Fruit fly (Drosophila melanogaster) whole organism, prepupa: Measurements from ENCODE around the gene Cbl.

ENCODE experiments used
- CG10631 ChIP-seq: fragments of 200-800 bp; sonication (Bioruptor generic); optimal IDR thresholded peaks from 2 replicates; lab custom pipeline; 2016; ENCODE audit warnings: missing biosample characterization, missing genetic modification characterization
- CG10669 ChIP-seq: fragments of 200-800 bp; sonication (Bioruptor generic); optimal IDR thresholded peaks from 3 replicates; lab custom pipeline; 2018; ENCODE audit warnings: missing biosample characterization, mild to moderate bottlenecking, missing genetic modification characterization, moderate library complexity
- CG11762 ChIP-seq: fragments of 200-800 bp; sonication (Bioruptor generic); optimal IDR thresholded peaks from 3 replicates; lab custom pipeline; 2016; ENCODE audit warnings: missing biosample characterization, missing genetic modification characterization; ENCODE audit not compliant: insufficient read depth
- CG11902 ChIP-seq: fragments of 200-800 bp; sonication (Bioruptor generic); optimal IDR thresholded peaks from 3 replicates; lab custom pipeline; 2016; ENCODE audit warnings: missing biosample characterization, missing genetic modification characterization
- CG15336 ChIP-seq: fragments of 200-800 bp; sonication (Bioruptor generic); IDR thresholded peaks from 2 replicates; pipeline ENCODE4 v1.3.6; 2022; ENCODE audit warnings: missing biosample characterization, missing genetic modification characterization
- CG1621 ChIP-seq: fragments of 200-800 bp; sonication (Bioruptor generic); optimal IDR thresholded peaks from 3 replicates; lab custom pipeline; 2018; ENCODE audit warnings: missing biosample characterization, mild to moderate bottlenecking, missing genetic modification characterization
- CG16779 ChIP-seq: fragments of 200-800 bp; sonication (Bioruptor generic); optimal IDR thresholded peaks from 3 replicates; lab custom pipeline; 2017; ENCODE audit warnings: missing biosample characterization, mild to moderate bottlenecking, missing genetic modification characterization
- CG3032 ChIP-seq: fragments of 200-800 bp; optimal IDR thresholded peaks from 2 replicates; lab custom pipeline; 2019; ENCODE audit warnings: missing biosample characterization, mild to moderate bottlenecking, missing genetic modification characterization, moderate library complexity
- CG31627 ChIP-seq: fragments of 200-800 bp; sonication (Bioruptor generic); optimal IDR thresholded peaks from 3 replicates; lab custom pipeline; 2016; ENCODE audit warnings: missing biosample characterization, missing genetic modification characterization
- CG32006 ChIP-seq: fragments of 200-800 bp; sonication (Bioruptor generic); optimal IDR thresholded peaks from 3 replicates; lab custom pipeline; 2017; ENCODE audit warnings: missing biosample characterization, mild to moderate bottlenecking, missing genetic modification characterization
- CG34406 ChIP-seq: fragments of 200-800 bp; sonication (Bioruptor generic); optimal IDR thresholded peaks from 3 replicates; lab custom pipeline; 2016; ENCODE audit warnings: missing biosample characterization, missing genetic modification characterization
- CG3919 ChIP-seq: fragments of 200-800 bp; sonication (Bioruptor generic); optimal IDR thresholded peaks from 3 replicates; lab custom pipeline; 2016; ENCODE audit warnings: missing biosample characterization, missing genetic modification characterization
- CG4318 ChIP-seq: fragments of 200-800 bp; sonication (Bioruptor generic); optimal IDR thresholded peaks from 3 replicates; lab custom pipeline; 2017; ENCODE audit warnings: missing biosample characterization, mild to moderate bottlenecking, missing genetic modification characterization
- CG6276 ChIP-seq: fragments of 200-800 bp; sonication (Bioruptor generic); optimal IDR thresholded peaks from 2 replicates; lab custom pipeline; 2017; ENCODE audit warnings: missing biosample characterization, mild to moderate bottlenecking, missing genetic modification characterization
- CG6792 ChIP-seq: fragments of 200-800 bp; sonication (Bioruptor generic); optimal IDR thresholded peaks from 3 replicates; lab custom pipeline; 2016; ENCODE audit warnings: missing biosample characterization, missing genetic modification characterization
- CG6854 ChIP-seq: fragments of 200-800 bp; sonication (Bioruptor generic); optimal IDR thresholded peaks from 2 replicates; lab custom pipeline; 2017; ENCODE audit warnings: missing biosample characterization, mild to moderate bottlenecking, missing genetic modification characterization
- CG8119 ChIP-seq: fragments of 200-800 bp; sonication (Bioruptor generic); IDR thresholded peaks from 3 replicates; pipeline ENCODE4 v1.3.6; 2022; ENCODE audit warnings: missing biosample characterization, missing genetic modification characterization
- Eip75B ChIP-seq: fragments of 200-800 bp; sonication (Bioruptor generic); optimal IDR thresholded peaks from 3 replicates; lab custom pipeline; 2016; ENCODE audit warnings: missing biosample characterization, missing genetic modification characterization
- Eip78C ChIP-seq: fragments of 200-800 bp; sonication (Bioruptor generic); peaks from one replicate; lab custom pipeline; 2016; ENCODE audit warnings: missing biosample characterization, missing genetic modification characterization
- Eip93F ChIP-seq: fragments of 200-800 bp; sonication (Bioruptor generic); optimal IDR thresholded peaks from 2 replicates; lab custom pipeline; 2016; ENCODE audit warnings: missing biosample characterization, mild to moderate bottlenecking, missing genetic modification characterization
- Hr38 ChIP-seq: sonication (Bioruptor generic); optimal IDR thresholded peaks from 2 replicates; lab custom pipeline; 2016; ENCODE audit warnings: missing biosample characterization, missing genetic modification characterization
- Hr4 ChIP-seq: fragments of 200-800 bp; sonication (Bioruptor generic); optimal IDR thresholded peaks from 3 replicates; lab custom pipeline; 2016; ENCODE audit warnings: missing biosample characterization, missing genetic modification characterization
- Met ChIP-seq: fragments of 200-800 bp; sonication (Bioruptor generic); optimal IDR thresholded peaks from 3 replicates; lab custom pipeline; 2016; ENCODE audit warnings: missing biosample characterization, missing genetic modification characterization
- OdsH ChIP-seq: fragments of 200-800 bp; sonication (Bioruptor generic); optimal IDR thresholded peaks from 3 replicates; lab custom pipeline; 2016; ENCODE audit warnings: missing biosample characterization, missing genetic modification characterization
- Sox102F ChIP-seq: fragments of 200-800 bp; sonication (Bioruptor generic); optimal IDR thresholded peaks from 2 replicates; lab custom pipeline; 2016; ENCODE audit warnings: missing biosample characterization, mild to moderate bottlenecking, missing genetic modification characterization
- Sox14 ChIP-seq: fragments of 200-800 bp; sonication (Bioruptor generic); optimal IDR thresholded peaks from 3 replicates; lab custom pipeline; 2016; ENCODE audit warnings: missing biosample characterization, missing genetic modification characterization
- Sox15 ChIP-seq: fragments of 200-800 bp; sonication (Bioruptor generic); optimal IDR thresholded peaks from 3 replicates; lab custom pipeline; 2016; ENCODE audit warnings: missing biosample characterization, missing genetic modification characterization
- cyc ChIP-seq: fragments of 200-800 bp; sonication (Bioruptor generic); optimal IDR thresholded peaks from 3 replicates; lab custom pipeline; 2016; ENCODE audit warnings: missing biosample characterization, missing genetic modification characterization
- dac ChIP-seq: fragments of 200-800 bp; sonication (Bioruptor generic); optimal IDR thresholded peaks from 2 replicates; lab custom pipeline; 2017; ENCODE audit warnings: missing biosample characterization, mild to moderate bottlenecking, missing genetic modification characterization
- eg ChIP-seq: fragments of 200-800 bp; sonication (Bioruptor generic); IDR thresholded peaks from 3 replicates; pipeline ENCODE4 v1.3.6; 2022; ENCODE audit warnings: missing biosample characterization, missing genetic modification characterization
- esn ChIP-seq: fragments of 200-800 bp; sonication (Bioruptor generic); optimal IDR thresholded peaks from 2 replicates; lab custom pipeline; 2016; ENCODE audit warnings: missing biosample characterization, mild to moderate bottlenecking, missing genetic modification characterization, moderate library complexity
- fd59A ChIP-seq: fragments of 200-800 bp; sonication (Bioruptor generic); optimal IDR thresholded peaks from 2 replicates; lab custom pipeline; 2017; ENCODE audit warnings: missing biosample characterization, mild to moderate bottlenecking, missing genetic modification characterization, missing genetic modification reagents
- lz ChIP-seq: fragments of 200-800 bp; sonication (Bioruptor generic); optimal IDR thresholded peaks from 3 replicates; lab custom pipeline; 2016; ENCODE audit warnings: missing biosample characterization, missing genetic modification characterization
- net ChIP-seq: fragments of 200-800 bp; sonication (Bioruptor generic); optimal IDR thresholded peaks from 3 replicates; lab custom pipeline; 2016; ENCODE audit warnings: missing biosample characterization, missing genetic modification characterization
- spab ChIP-seq: fragments of 200-800 bp; sonication (Bioruptor generic); optimal IDR thresholded peaks from 2 replicates; lab custom pipeline; 2017; ENCODE audit warnings: missing biosample characterization, mild to moderate bottlenecking, missing genetic modification characterization, missing genetic modification reagents
- ss ChIP-seq, 2 experiments: fragments of 200-800 bp; sonication (Bioruptor generic); optimal IDR thresholded peaks; 2 replicates in 1 of 2; 3 replicates in 1 of 2; lab custom pipeline; 2017 to 2018; ENCODE audit warnings: mild to moderate bottlenecking in 2 of 2, missing biosample characterization in 2 of 2, missing genetic modification characterization in 2 of 2, moderate library complexity in 1 of 2
- svp ChIP-seq: fragments of 200-800 bp; sonication (Bioruptor generic); peaks from one replicate; lab custom pipeline; 2016; ENCODE audit warnings: missing biosample characterization, missing genetic modification characterization

Cbl gene

DNA sequence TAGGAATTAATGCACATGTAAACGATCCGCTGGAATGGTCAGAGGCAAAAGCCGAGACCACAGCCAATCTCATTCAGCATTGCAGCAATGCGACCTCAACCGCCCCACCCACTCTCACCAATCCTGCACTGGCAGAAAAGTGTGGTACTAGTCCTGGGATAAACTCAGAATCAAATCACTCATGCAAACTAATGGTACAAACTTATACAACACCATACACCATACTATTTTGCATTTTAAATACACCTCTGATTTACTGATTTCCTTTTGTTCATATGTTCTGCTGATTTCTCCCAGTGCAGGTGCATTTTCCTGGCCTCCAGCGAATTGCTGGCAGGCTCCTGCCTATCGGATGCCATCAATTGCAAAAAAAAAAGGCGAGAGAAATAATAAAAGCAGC lies 5.8 kb upstream of the Cbl start (continued):
- peak; percentile 89 for TF ChIP-seq CG6276 (GFP tag; lab: Kevin White, UChicago)
- peak; percentile 55 for TF ChIP-seq fd59A
- TF ChIP-seq CG10631 (GFP tag; lab: Kevin White, UChicago): peak; percentile 81
- peak; percentile 60 for TF ChIP-seq CG16779 (tag; lab: Kevin White, UChicago)
- peak; percentile 51 for TF ChIP-seq esn (GFP tag; lab: Kevin White, UChicago)
- peak; percentile 28 for TF ChIP-seq Sox15 (GFP tag; lab: Kevin White, UChicago)
- TF ChIP-seq CG32006: peak; percentile 92
- peak; percentile 82 for TF ChIP-seq OdsH (GFP tag; lab: Kevin White, UChicago)
- TF ChIP-seq CG34406 (GFP tag; lab: Kevin White, UChicago): peak; percentile 49
- TF ChIP-seq CG6792 (GFP tag; lab: Kevin White, UChicago): peak; percentile 53
- TF ChIP-seq Sox102F (GFP tag; lab: Kevin White, UChicago): peak; percentile 12
- no peak for TF ChIP-seq Met (GFP tag; lab: Kevin White, UChicago)
- no peak for TF ChIP-seq Eip93F (GFP tag; lab: Kevin White, UChicago)
- peak; percentile 61 for TF ChIP-seq CG1621 (tag; lab: Kevin White, UChicago)
- TF ChIP-seq cyc (GFP tag; lab: Kevin White, UChicago): peak; percentile 29
- peak; percentile 81 for TF ChIP-seq net (GFP tag; lab: Kevin White, UChicago)
- peak; percentile 52 for TF ChIP-seq Hr38 (GFP tag; lab: Kevin White, UChicago)
- TF ChIP-seq Eip78C (GFP tag; lab: Kevin White, UChicago): peak; percentile 89
- TF ChIP-seq CG6854: no peak
- TF ChIP-seq CG31627: peak; percentile 33
- peak; percentile 90 for TF ChIP-seq dac (GFP tag; lab: Kevin White, UChicago)
- peak; percentile 93 for TF ChIP-seq CG8119 (GFP tag; lab: Robert Waterston, UW)
- peak; percentile 82 for TF ChIP-seq Sox14 (GFP tag; lab: Kevin White, UChicago)
- peak; percentile 92 for TF ChIP-seq CG15336
- TF ChIP-seq Hr4 (GFP tag; lab: Kevin White, UChicago): peak; percentile 95
- TF ChIP-seq eg (GFP tag; lab: Robert Waterston, UW): peak; percentile 95
- TF ChIP-seq CG10669 (GFP tag; lab: Kevin White, UChicago): peak; percentile 54
- TF ChIP-seq CG3032: peak; percentile 63
- peak; percentile 82 for TF ChIP-seq CG3919 (GFP tag; lab: Kevin White, UChicago)
- peak; percentile 69 for TF ChIP-seq CG11762 (GFP tag; lab: Kevin White, UChicago)

DNA sequence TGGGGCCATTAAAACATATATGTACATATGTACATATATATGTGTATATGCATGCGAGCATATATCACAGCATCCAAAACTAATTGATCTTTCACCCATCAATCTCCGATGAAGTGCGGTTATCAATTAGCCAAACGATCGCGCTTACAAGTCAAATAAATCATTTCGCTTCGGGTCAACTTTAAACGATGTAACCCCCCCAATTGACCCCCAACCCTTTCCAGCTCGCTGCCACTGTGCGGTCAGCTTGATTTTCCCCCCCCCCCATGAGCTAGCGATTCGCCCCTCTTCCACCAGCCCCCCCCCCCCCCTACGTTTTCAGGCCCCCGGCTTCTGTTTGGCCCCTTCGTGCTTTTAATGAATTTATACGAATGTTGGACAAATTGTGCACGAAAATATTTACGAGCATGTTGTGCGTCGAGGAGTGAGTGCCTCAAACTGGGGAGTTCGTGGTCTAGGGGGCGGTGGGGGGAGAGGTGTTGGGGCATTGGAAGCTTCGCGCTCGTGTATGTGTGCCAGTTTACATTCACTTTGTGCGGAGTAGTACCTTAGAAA lies 5.1 kb upstream of the Cbl start:
- no peak for TF ChIP-seq Sox15 (GFP tag; lab: Kevin White, UChicago)
- TF ChIP-seq lz (GFP tag; lab: Kevin White, UChicago): no peak
- 0 out of 2 replicates have a peak, but pooled peaks have one; percentile 10 for TF ChIP-seq CG15336
- TF ChIP-seq Eip78C (GFP tag; lab: Kevin White, UChicago): no peak
- TF ChIP-seq Sox14 (GFP tag; lab: Kevin White, UChicago): no peak
- no peak for TF ChIP-seq CG10669 (GFP tag; lab: Kevin White, UChicago)
- no peak for TF ChIP-seq esn (GFP tag; lab: Kevin White, UChicago)
- TF ChIP-seq spab (GFP tag; lab: Kevin White, UChicago): no peak
- TF ChIP-seq eg (GFP tag; lab: Robert Waterston, UW): peak; percentile 23; the same call in 1 of the 3 replicates
- TF ChIP-seq Eip75B (GFP tag; lab: Kevin White, UChicago): no peak
- no peak for TF ChIP-seq CG11902 (GFP tag; lab: Kevin White, UChicago)
- TF ChIP-seq ss (GFP tag; optimal IDR thresholded peaks at IDR 0.05; lab: Kevin White, UChicago): peak in 1 of 2 experiments; percentile 16
- TF ChIP-seq CG4318 (GFP tag; lab: Kevin White, UChicago): no peak
- TF ChIP-seq, all 60 proteins: peak for 3

- TF ChIP-seq CG6792 (GFP tag; lab: Kevin White, UChicago) (no peak), svp (peak; percentile 88)
- TF ChIP-seq, all 60 proteins: peak for 1
Observed at dm6 chr3L:8421361-8421760, 3.4 kb upstream of the Cbl start.
